Worm (Caenorhabditis elegans): Measurements from ENCODE around the gene sorf-1.

- TF ChIP-seq daf-12 (tag; optimal IDR thresholded peaks at IDR 0.05) (no peak), dmd-9 (GFP tag; IDR thresholded peaks at IDR 0.05) (no peak), aha-1 (tag) (no peak), mdl-1 (tag; optimal IDR thresholded peaks at IDR 0.05) (no peak), F26F4.8 (GFP tag; conservative IDR thresholded peaks at IDR 0.05) (no peak)
These were observed 37.0 kb upstream of the sorf-1 start for ce11 chrX:3416063-3416462.

All from whole organism, L4 larva.